Fruit fly (Drosophila melanogaster): Measurements from ENCODE around the gene Ir68a.

Ir68a gene

DNA sequence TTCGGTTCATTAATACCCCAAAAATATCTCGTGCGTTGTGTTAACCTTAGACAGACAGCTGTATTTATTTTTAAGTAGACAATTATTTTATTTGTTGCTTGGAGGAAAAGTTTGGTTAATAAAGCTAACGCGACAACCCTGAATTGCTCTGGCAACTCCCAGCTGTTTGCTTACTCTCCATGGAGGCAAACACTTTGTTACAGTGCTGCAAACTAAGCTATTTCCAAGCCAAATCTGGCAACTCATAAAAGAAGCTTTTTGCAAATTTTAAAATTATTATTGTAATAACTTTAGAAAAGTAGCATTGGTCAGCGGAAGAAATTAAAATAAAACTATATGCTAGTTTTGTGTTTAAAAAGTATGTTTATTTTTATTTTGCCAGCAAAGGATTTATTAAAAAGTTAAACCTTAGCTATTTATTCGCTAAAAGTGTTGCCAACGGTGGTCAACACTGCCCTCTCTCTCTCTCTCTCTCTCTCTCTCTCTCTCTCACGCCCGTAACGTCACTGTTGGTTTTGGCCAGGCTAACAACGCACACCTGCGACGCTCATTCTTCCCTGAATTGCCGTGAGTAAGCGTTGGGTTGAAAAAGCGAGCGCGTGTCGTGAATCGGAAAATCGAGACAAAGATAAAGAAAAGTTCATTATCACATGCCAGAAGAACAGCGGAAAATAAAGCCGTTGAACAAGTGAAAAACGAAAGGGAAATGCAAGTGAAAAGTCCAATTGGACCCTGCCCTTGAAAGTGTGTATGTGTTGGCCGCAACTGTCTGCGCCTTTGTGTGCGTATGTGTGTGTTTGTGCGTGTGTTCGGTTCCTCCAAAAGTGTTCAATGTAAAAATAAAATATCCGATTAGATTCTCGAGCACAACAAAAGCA is 20.5 kb downstream of the Ir68a start (continued):
- peak; percentile 75 for TF ChIP-seq disco-r (GFP tag; optimal IDR thresholded peaks at IDR 0.05)
- peak; percentile 84 for TF ChIP-seq CG7357 (GFP tag; IDR thresholded peaks at IDR 0.05)
- TF ChIP-seq chif (GFP tag; optimal IDR thresholded peaks at IDR 0.05), result peak; percentile 81 to 83
- TF ChIP-seq twi (tag; optimal IDR thresholded peaks at IDR 0.05), result peak; percentile 23
- peak; percentile 79 for TF ChIP-seq tin (GFP tag; optimal IDR thresholded peaks at IDR 0.05)
- peak; percentile 50 for TF ChIP-seq CG1832 (GFP tag; optimal IDR thresholded peaks at IDR 0.05)
- TF ChIP-seq Ada2b (GFP tag; IDR thresholded peaks at IDR 0.05), result peak; percentile 95
- TF ChIP-seq CG17359 (tag; optimal IDR thresholded peaks at IDR 0.05), result peak; percentile 91
- TF ChIP-seq Atf6 (GFP tag; IDR thresholded peaks at IDR 0.05), result peak; percentile 93
- peak; percentile 80 to 86 for TF ChIP-seq Hr51 (GFP tag; optimal IDR thresholded peaks at IDR 0.05)
- peak; percentile 52 for TF ChIP-seq CG15696 (tag; optimal IDR thresholded peaks at IDR 0.05)
- peak; percentile 98 for TF ChIP-seq CG32532 (GFP tag; IDR thresholded peaks at IDR 0.05)
- peak; percentile 90; the same call in 2 of the 3 replicates for TF ChIP-seq C15 (GFP tag; IDR thresholded peaks at IDR 0.05)
- TF ChIP-seq Hsf (GFP tag; optimal IDR thresholded peaks at IDR 0.05), result peak; percentile 91
- peak; percentile 49 for TF ChIP-seq CG15601 (tag; optimal IDR thresholded peaks at IDR 0.05)
- TF ChIP-seq Ravus (GFP tag; IDR thresholded peaks at IDR 0.05), result peak; percentile 69
- TF ChIP-seq CG3726 (GFP tag; IDR thresholded peaks at IDR 0.05), result peak; percentile 83; the same call in 1 of the 3 replicates
- TF ChIP-seq nom (GFP tag; optimal IDR thresholded peaks at IDR 0.05), result peak; percentile 61
- TF ChIP-seq Antp (GFP tag; optimal IDR thresholded peaks at IDR 0.05), result peak; percentile 93
- TF ChIP-seq maf-S (GFP tag; optimal IDR thresholded peaks at IDR 0.05), result peak; percentile 83
- peak; percentile 94 for TF ChIP-seq NFAT (GFP tag; IDR thresholded peaks at IDR 0.05)
- no peak for TF ChIP-seq pan (optimal IDR thresholded peaks at IDR 0.05)
- peak in 1 of 2 experiments; percentile 97 for TF ChIP-seq pan (GFP tag; optimal IDR thresholded peaks at IDR 0.05 in 1 of 2, IDR thresholded peaks at IDR 0.05 in 1 of 2)
- TF ChIP-seq wek (GFP tag; optimal IDR thresholded peaks at IDR 0.05), result peak; percentile 63
- TF ChIP-seq ewg (GFP tag; optimal IDR thresholded peaks at IDR 0.05), result peak; percentile 66
- TF ChIP-seq psq (GFP tag; optimal IDR thresholded peaks at IDR 0.05), result peak; percentile 52
- peak; percentile 85 for TF ChIP-seq onecut (GFP tag; IDR thresholded peaks at IDR 0.05)
- peak; percentile 79 for TF ChIP-seq CG10959 (GFP tag; IDR thresholded peaks at IDR 0.05)
- TF ChIP-seq fd96Cb (tag; optimal IDR thresholded peaks at IDR 0.05), result peak; percentile 79
- TF ChIP-seq Atf3 (GFP tag; optimal IDR thresholded peaks at IDR 0.05), result peak; percentile 79
- peak; percentile 82 for TF ChIP-seq CG4404 (GFP tag; IDR thresholded peaks at IDR 0.05)
- TF ChIP-seq CG11398 (GFP tag; optimal IDR thresholded peaks at IDR 0.05), result peak; percentile 88
- TF ChIP-seq CG16863 (GFP tag; optimal IDR thresholded peaks at IDR 0.05), result peak; percentile 86
- TF ChIP-seq CG16779 (GFP tag; IDR thresholded peaks at IDR 0.05), result peak; percentile 92
- peak; percentile 18 for TF ChIP-seq CG9797 (GFP tag; optimal IDR thresholded peaks at IDR 0.05)
- TF ChIP-seq CG18262 (tag; optimal IDR thresholded peaks at IDR 0.05), result peak; percentile 84
- peak; percentile 64 to 91 for TF ChIP-seq Pdp1 (GFP tag; optimal IDR thresholded peaks at IDR 0.05)
- TF ChIP-seq HLH54F (GFP tag; optimal IDR thresholded peaks at IDR 0.05), result peak; percentile 89
- TF ChIP-seq pzg (GFP tag; optimal IDR thresholded peaks at IDR 0.05), result peak; percentile 24
- TF ChIP-seq CG6175 (GFP tag; IDR thresholded peaks at IDR 0.05), result peak; percentile 92
- TF ChIP-seq CG12391 (tag; optimal IDR thresholded peaks at IDR 0.05), result peak; percentile 87
- peak; percentile 75; the same call in 1 of the 2 replicates for TF ChIP-seq ham (GFP tag; IDR thresholded peaks at IDR 0.05)
- peak; percentile 69 for TF ChIP-seq Bdp1 (GFP tag; optimal IDR thresholded peaks at IDR 0.05)
- peak; percentile 88 for TF ChIP-seq chn (GFP tag; optimal IDR thresholded peaks at IDR 0.05)
- TF ChIP-seq Hand (GFP tag; optimal IDR thresholded peaks at IDR 0.05), result peak; percentile 65
- peak; percentile 36 for TF ChIP-seq luna (GFP tag; optimal IDR thresholded peaks at IDR 0.05)
- TF ChIP-seq dimm (GFP tag; IDR thresholded peaks at IDR 0.05), result 0 out of 2 replicates have a peak, but pooled peaks have one; percentile 8
- peak; percentile 90 for TF ChIP-seq Fer3 (tag; optimal IDR thresholded peaks at IDR 0.05)
- TF ChIP-seq hth (optimal IDR thresholded peaks at IDR 0.05), result no peak

Measured in whole organism, embryonic.